Worm (Caenorhabditis elegans) whole organism, early embryonic: Measurements from ENCODE around the gene F42C5.3.

Source experiments
- F13C5.2 ChIP-seq: sonication (generic microtip); optimal IDR thresholded peaks from 2 replicates; lab custom pipeline; 2017; ENCODE audit warnings: mild to moderate bottlenecking, missing genetic modification characterization, inconsistent platforms, missing compliant biosample characterization
- aly-1 ChIP-seq: sonication (generic microtip); optimal IDR thresholded peaks from 2 replicates; lab custom pipeline; 2016; ENCODE audit warnings: missing genetic modification characterization, missing compliant biosample characterization
- ama-1 ChIP-seq: fragments of 150-350 bp; optimal IDR thresholded peaks from 2 replicates; lab custom pipeline; 2014
- ceh-13 ChIP-seq: fragments of 200-800 bp; sonication (Bioruptor generic); optimal IDR thresholded peaks from 2 replicates; lab custom pipeline; 2018; ENCODE audit warnings: mild to moderate bottlenecking, missing genetic modification characterization, missing compliant biosample characterization
- ceh-36 ChIP-seq: sonication (generic microtip); optimal IDR thresholded peaks from 2 replicates; lab custom pipeline; 2016; ENCODE audit warnings: missing genetic modification characterization, inconsistent platforms, missing compliant biosample characterization
- ets-7 ChIP-seq: sonication (generic microtip); optimal IDR thresholded peaks from 2 replicates; lab custom pipeline; 2016; ENCODE audit warnings: missing genotype, missing genetic modification characterization, missing compliant biosample characterization
- scrt-1 ChIP-seq: fragments of 200-800 bp; sonication (Bioruptor generic); IDR thresholded peaks from 2 replicates; pipeline ENCODE4 v1.3.6; 2022; ENCODE audit warnings: missing genetic modification characterization, missing compliant biosample characterization
- tbx-11 ChIP-seq: fragments of 200-800 bp; sonication (Bioruptor generic); IDR thresholded peaks from 2 replicates; pipeline ENCODE4 v1.3.6; 2022; ENCODE audit warnings: missing genetic modification characterization, missing compliant biosample characterization

- no peak for TF ChIP-seq ceh-36 (tag; lab: Kevin White, UChicago)
- no peak for TF ChIP-seq ama-1 (lab: Kevin White, UChicago)
- TF ChIP-seq tbx-11 (GFP tag; lab: Robert Waterston, UW) = no peak
- TF ChIP-seq ets-7 (tag; lab: Kevin White, UChicago) = no peak
- no peak for TF ChIP-seq ceh-13 (GFP tag; lab: Kevin White, UChicago)
- no peak for TF ChIP-seq aly-1 (tag; lab: Kevin White, UChicago)
- TF ChIP-seq scrt-1 (GFP tag; lab: Robert Waterston, UW) = no peak
- no peak for TF ChIP-seq F13C5.2
Measured at ce11 chrIV:7308974-7309373, 21.6 kb upstream of the F42C5.3 start, which contains the start of gene F42C5.6.
